Worm (Caenorhabditis elegans) whole organism, dauer: ENCODE measurements around the gene F45G2.8.

Experiments used
- unc-62 ChIP-seq: sonication (generic microtip); optimal IDR thresholded peaks from 2 replicates; lab custom pipeline; 2017; ENCODE audit warnings: missing biosample characterization, missing genetic modification reagents, missing genetic modification characterization

The F45G2.8 gene

DNA sequence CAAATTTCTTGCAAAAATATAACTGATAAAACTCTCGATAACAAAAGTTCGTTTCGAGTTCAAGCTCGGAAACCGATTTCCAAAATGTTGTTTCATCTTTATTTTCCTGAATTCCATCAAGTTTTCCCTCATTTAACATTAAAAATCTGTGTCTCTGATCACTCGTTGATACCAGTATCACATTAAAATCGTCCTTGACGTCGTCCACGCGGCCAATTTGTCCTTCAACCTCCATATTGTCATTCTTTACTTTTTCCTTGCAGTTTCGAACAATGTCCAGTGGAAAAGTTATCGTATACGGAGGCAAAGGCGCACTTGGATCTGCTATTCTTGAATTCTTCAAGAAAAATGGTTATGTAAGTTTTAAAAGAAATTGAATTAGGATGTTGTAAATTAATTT is 41.8 kb downstream of the F45G2.8 start, which contains the start of gene qdpr-1:
TSS of gene qdpr-1 (plus strand) at position 264 of the 400 bp plus-strand sequence.
- no peak for TF ChIP-seq unc-62

DNA sequence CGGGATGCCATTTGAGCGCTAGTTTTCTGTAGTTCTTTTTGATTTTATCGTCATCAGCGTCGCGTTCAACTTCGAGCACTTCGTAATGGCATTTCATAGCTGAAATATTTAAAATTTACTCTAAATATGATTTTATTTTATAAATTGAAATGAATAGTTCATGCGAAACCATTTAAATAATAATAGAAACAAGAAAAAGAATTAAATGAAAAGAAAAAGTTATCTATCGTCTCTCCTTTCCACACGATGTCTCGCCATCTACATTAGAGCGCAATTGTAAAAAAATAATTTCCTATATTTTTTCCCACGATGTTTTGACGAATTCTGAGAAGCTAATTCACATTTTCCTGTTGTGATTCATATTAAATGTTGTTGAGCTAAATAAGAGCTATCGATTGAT is 42.2 kb downstream of the F45G2.8 start, which contains the start of gene dnj-17:
TSS of gene dnj-17 (minus strand) at position 101 of the 400 bp plus-strand sequence.
- no peak for TF ChIP-seq unc-62

- no peak for TF ChIP-seq unc-62
These were observed 44.7 kb downstream of the F45G2.8 start for ce11 chrIII:13390789-13391188.

ce11 chrIII:13389078-13389477 is 46.4 kb downstream of the F45G2.8 start, which contains the start of gene T03F6.3:
Gene T03F6.3 (plus strand): TSS chrIII:13389395.
- TF ChIP-seq unc-62, result no peak

DNA sequence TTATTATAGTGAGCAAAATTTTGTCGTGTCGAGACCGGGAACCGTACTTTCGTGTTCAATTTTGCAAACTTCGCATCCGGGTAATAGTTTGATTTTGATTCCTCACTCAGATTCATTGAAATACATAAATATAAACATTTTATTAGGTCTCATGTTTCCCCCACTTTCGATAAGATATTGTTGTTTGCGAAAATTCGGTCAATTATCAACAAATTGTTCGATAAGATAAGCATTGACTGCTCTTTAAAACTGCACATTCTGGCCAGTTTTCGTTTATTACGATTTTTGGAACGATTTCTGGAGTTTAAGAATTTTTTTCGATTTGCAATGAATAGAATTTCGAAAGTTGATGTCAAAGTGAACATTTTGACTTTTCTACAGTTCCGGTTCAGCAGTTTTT is 46.8 kb downstream of the F45G2.8 start:
- TF ChIP-seq unc-62, result no peak

ce11 chrIII:13385850-13386249 is 49.6 kb downstream of the F45G2.8 start, which contains the start of gene T03F6.4:
Gene T03F6.4 (plus strand): TSS chrIII:13386150.
- no peak for TF ChIP-seq unc-62
